Fruit fly (Drosophila melanogaster): Measurements from ENCODE around the gene CG1647.
A peak's percentile ranks its signal among the peaks of the same experiment; 100 is the strongest.

The CG1647 gene

dm6 chr3R:28859058-28859526 is 39.1 kb downstream of the CG1647 start, which contains the start of gene Inx3:
Inx3 (minus strand) TSS chr3R:28859497.
- TF ChIP-seq D19A (tag; optimal IDR thresholded peaks at IDR 0.05) (no peak), CG6791 (GFP tag; IDR thresholded peaks at IDR 0.05; ENCODE audit: partially characterized antibody) (0 out of 3 replicates have a peak, but pooled peaks have one; percentile 24), slp2 (GFP tag; optimal IDR thresholded peaks at IDR 0.05) (no peak), B-H1 (GFP tag; IDR thresholded peaks at IDR 0.05) (no peak), Doc3 (GFP tag; IDR thresholded peaks at IDR 0.05; ENCODE audit: partially characterized antibody) (0 out of 3 replicates have a peak, but pooled peaks have one; percentile 20), Stat92E (GFP tag; optimal IDR thresholded peaks at IDR 0.05) (peak in 1 of 3 experiments; percentile 23), zen2 (GFP tag; IDR thresholded peaks at IDR 0.05; ENCODE audit: partially characterized antibody) (peak; percentile 70; the same call in 2 of the 3 replicates), HLHmδ (GFP tag; optimal IDR thresholded peaks at IDR 0.05) (peak; percentile 72), Trl (optimal IDR thresholded peaks at IDR 0.05) (peak; percentile 71 to 91), Trl (GFP tag; optimal IDR thresholded peaks at IDR 0.05) (no peak), abd-A (tag; optimal IDR thresholded peaks at IDR 0.05) (peak; percentile 8), p53 (GFP tag; optimal IDR thresholded peaks at IDR 0.05) (peak; percentile 58), stwl (tag; optimal IDR thresholded peaks at IDR 0.05) (peak; percentile 2), chn (GFP tag; optimal IDR thresholded peaks at IDR 0.05) (peak; percentile 5), Meics (GFP tag; optimal IDR thresholded peaks at IDR 0.05) (peak; percentile 5), sob (GFP tag; IDR thresholded peaks at IDR 0.05) (0 out of 2 replicates have a peak, but pooled peaks have one; percentile 5), CrebB (tag; optimal IDR thresholded peaks at IDR 0.05) (peak; percentile 13), CG2199 (GFP tag; IDR thresholded peaks at IDR 0.05) (peak; percentile 89), z (GFP tag; IDR thresholded peaks at IDR 0.05) (peak; percentile 86), CG8765 (GFP tag; IDR thresholded peaks at IDR 0.05) (0 out of 2 replicates have a peak, but pooled peaks have one; percentile 17), Med (GFP tag) (peak; percentile 82), hbn (GFP tag; IDR thresholded peaks at IDR 0.05; ENCODE audit: partially characterized antibody) (peak; percentile 34; the same call in 1 of the 2 replicates), ftz-f1 (GFP tag; optimal IDR thresholded peaks at IDR 0.05) (peak; percentile 2), CG7271 (tag; optimal IDR thresholded peaks at IDR 0.05) (peak; percentile 40), crp (GFP tag; optimal IDR thresholded peaks at IDR 0.05) (peak in 1 of 2 experiments; percentile 13), Bgb (GFP tag; IDR thresholded peaks at IDR 0.05; ENCODE audit: partially characterized antibody) (peak; percentile 24; the same call in 1 of the 2 replicates), hkb (optimal IDR thresholded peaks at IDR 0.05) (no peak), hkb (GFP tag; IDR thresholded peaks at IDR 0.05) (0 out of 2 replicates have a peak, but pooled peaks have one; percentile 10), CG6654 (GFP tag; optimal IDR thresholded peaks at IDR 0.05) (no peak), CG34422 (GFP tag; IDR thresholded peaks at IDR 0.05) (peak; percentile 45; the same call in 1 of the 3 replicates), CG13287 (GFP tag; IDR thresholded peaks at IDR 0.05; ENCODE audit: partially characterized antibody) (peak; percentile 44), CG17328 (GFP tag; IDR thresholded peaks at IDR 0.05) (0 out of 2 replicates have a peak, but pooled peaks have one; percentile 32), kah (GFP tag; optimal IDR thresholded peaks at IDR 0.05) (peak; percentile 55), CG1603 (tag; optimal IDR thresholded peaks at IDR 0.05) (peak; percentile 28), Hr51 (GFP tag; optimal IDR thresholded peaks at IDR 0.05) (peak in 1 of 2 experiments; percentile 1), CG42726 (GFP tag; IDR thresholded peaks at IDR 0.05; ENCODE audit: partially characterized antibody) (0 out of 2 replicates have a peak, but pooled peaks have one; percentile 44), kni (GFP tag; optimal IDR thresholded peaks at IDR 0.05) (peak; percentile 72), MESR4 (GFP tag; optimal IDR thresholded peaks at IDR 0.05) (peak; percentile 21), CG11398 (GFP tag; optimal IDR thresholded peaks at IDR 0.05) (peak; percentile 15), Opbp (GFP tag; IDR thresholded peaks at IDR 0.05; ENCODE audit: partially characterized antibody) (peak; percentile 44; the same call in 1 of the 3 replicates), rib (GFP tag; IDR thresholded peaks at IDR 0.05) (peak; percentile 69; the same call in 1 of the 2 replicates), unc-4 (GFP tag; IDR thresholded peaks at IDR 0.05; ENCODE audit: partially characterized antibody) (0 out of 2 replicates have a peak, but pooled peaks have one; percentile 14), sim (GFP tag; IDR thresholded peaks at IDR 0.05) (0 out of 2 replicates have a peak, but pooled peaks have one; percentile 19), chif (GFP tag; optimal IDR thresholded peaks at IDR 0.05) (no peak), CG10543 (GFP tag; optimal IDR thresholded peaks at IDR 0.05) (peak; percentile 38), crol (GFP tag; IDR thresholded peaks at IDR 0.05) (0 out of 2 replicates have a peak, but pooled peaks have one; percentile 9), CG33557 (GFP tag; optimal IDR thresholded peaks at IDR 0.05) (peak; percentile 19)
